Worm (Caenorhabditis elegans) whole organism, young adult: ENCODE measurements around the gene W09G12.9.
A peak's percentile ranks its signal among the peaks of the same experiment; 100 is the strongest.

Source experiments
- B0035.1 ChIP-seq: sonication (generic microtip); optimal IDR thresholded peaks from 2 replicates; lab custom pipeline; 2016; ENCODE audit warnings: missing genetic modification characterization, mild to moderate bottlenecking, missing compliant biosample characterization, missing genotype, missing genetic modification reagents
- B0261.1 ChIP-seq: sonication (generic microtip); optimal IDR thresholded peaks from 2 replicates; lab custom pipeline; 2016; ENCODE audit warnings: mild to moderate bottlenecking, missing genetic modification characterization, moderate library complexity, missing compliant biosample characterization
- B0336.3 ChIP-seq: fragments of 200-800 bp; sonication (Bioruptor generic); IDR thresholded peaks from 2 replicates; pipeline ENCODE4 v1.3.6; 2022; ENCODE audit warnings: missing genetic modification characterization, missing compliant biosample characterization
- C06A6.2 ChIP-seq: fragments of 200-800 bp; sonication (Bioruptor generic); conservative IDR thresholded peaks from 2 replicates; pipeline ENCODE4 v1.3.6; 2022; ENCODE audit warnings: missing genetic modification characterization, missing compliant biosample characterization
- C17E4.6 ChIP-seq: fragments of 200-800 bp; sonication (Bioruptor generic); IDR thresholded peaks from 2 replicates; pipeline ENCODE4 v1.3.6; 2022; ENCODE audit warnings: missing genetic modification reagents, missing genetic modification characterization, missing compliant biosample characterization
- F33H1.4 ChIP-seq: fragments of 200-800 bp; sonication (Bioruptor generic); IDR thresholded peaks from 2 replicates; pipeline ENCODE4 v1.3.6; 2022; ENCODE audit warnings: missing genetic modification reagents, missing genetic modification characterization, missing compliant biosample characterization
- F39B2.1 ChIP-seq: fragments of 200-800 bp; sonication (Bioruptor generic); IDR thresholded peaks from 2 replicates; pipeline ENCODE4 v1.3.6; 2022; ENCODE audit warnings: missing genetic modification reagents, missing genetic modification characterization, missing compliant biosample characterization
- F57A8.1 ChIP-seq: fragments of 200-800 bp; sonication (Bioruptor generic); optimal IDR thresholded peaks from 2 replicates; lab custom pipeline; 2018; ENCODE audit warnings: mild to moderate bottlenecking, missing genetic modification characterization, moderate library complexity, missing compliant biosample characterization
- F57C9.4 ChIP-seq: sonication (generic microtip); optimal IDR thresholded peaks from 2 replicates; lab custom pipeline; 2017; ENCODE audit warnings: mild to moderate bottlenecking, missing genetic modification characterization, missing compliant biosample characterization
- Y53F4B.3 ChIP-seq: fragments of 200-800 bp; sonication (Bioruptor generic); IDR thresholded peaks from 2 replicates; pipeline ENCODE4 v1.3.6; 2022; ENCODE audit warnings: missing genetic modification reagents, missing genetic modification characterization, missing compliant biosample characterization
- atf-7 ChIP-seq: sonication (generic microtip); optimal IDR thresholded peaks from 2 replicates; lab custom pipeline; 2017; ENCODE audit warnings: mild to moderate bottlenecking, missing genetic modification characterization, missing compliant biosample characterization
- attf-3 ChIP-seq: fragments of 200-800 bp; sonication (Bioruptor generic); conservative IDR thresholded peaks from 2 replicates; pipeline ENCODE4 v1.3.6; 2022; ENCODE audit warnings: missing genetic modification reagents, missing genetic modification characterization, missing compliant biosample characterization
- attf-6 ChIP-seq: fragments of 200-800 bp; sonication (Bioruptor generic); IDR thresholded peaks from 2 replicates; pipeline ENCODE4 v1.3.6; 2022; ENCODE audit warnings: missing genetic modification reagents, missing genetic modification characterization, missing compliant biosample characterization
- bed-2 ChIP-seq: fragments of 200-800 bp; sonication (Bioruptor generic); IDR thresholded peaks from 2 replicates; pipeline ENCODE4 v1.3.6; 2022; ENCODE audit warnings: missing genetic modification reagents, missing genetic modification characterization, missing compliant biosample characterization
- ccch-3 ChIP-seq: fragments of 200-800 bp; sonication (Bioruptor generic); optimal IDR thresholded peaks from 2 replicates; lab custom pipeline; 2018; ENCODE audit warnings: mild to moderate bottlenecking, missing genetic modification characterization, missing compliant biosample characterization
- cebp-1 ChIP-seq, 2 experiments: fragments of 200-800 bp in 1 of 2; sonication (Bioruptor generic) in 1 of 2; sonication (generic microtip) in 1 of 2; IDR thresholded peaks in 1 of 2; optimal IDR thresholded peaks in 1 of 2; 2 replicates each; pipeline versions ENCODE4 v1.3.6 to Lab custom; 2017 to 2022; ENCODE audit warnings: missing compliant biosample characterization in 2 of 2, missing genetic modification characterization in 2 of 2, mild to moderate bottlenecking in 1 of 2, missing genetic modification reagents in 1 of 2, moderate library complexity in 1 of 2
- ceh-40 ChIP-seq: fragments of 200-800 bp; sonication (Bioruptor generic); IDR thresholded peaks from 2 replicates; pipeline ENCODE4 v1.3.6; 2022; ENCODE audit warnings: missing genetic modification characterization, missing compliant biosample characterization
- ceh-91 ChIP-seq: fragments of 200-800 bp; sonication (Bioruptor generic); IDR thresholded peaks from 2 replicates; pipeline ENCODE4 v1.3.6; 2022; ENCODE audit warnings: missing genetic modification reagents, missing genetic modification characterization, missing compliant biosample characterization
- die-1 ChIP-seq: sonication (generic microtip); optimal IDR thresholded peaks from 2 replicates; lab custom pipeline; 2016; ENCODE audit warnings: missing genotype, mild to moderate bottlenecking, missing genetic modification characterization, missing compliant biosample characterization
- egl-18 ChIP-seq: fragments of 200-800 bp; sonication (Bioruptor generic); IDR thresholded peaks from 2 replicates; pipeline ENCODE4 v1.3.6; 2022; ENCODE audit warnings: missing genetic modification reagents, missing genetic modification characterization, missing compliant biosample characterization
- fkh-3 ChIP-seq: sonication (generic microtip); optimal IDR thresholded peaks from 2 replicates; lab custom pipeline; 2016; ENCODE audit warnings: mild to moderate bottlenecking, missing genetic modification characterization, missing compliant biosample characterization
- hmg-20 ChIP-seq: fragments of 200-800 bp; sonication (Bioruptor generic); IDR thresholded peaks from 2 replicates; pipeline ENCODE4 v1.3.6; 2022; ENCODE audit warnings: missing genetic modification reagents, missing genetic modification characterization, missing compliant biosample characterization
- hsf-1 ChIP-seq: fragments of 200-800 bp; sonication (Bioruptor generic); IDR thresholded peaks from 2 replicates; pipeline ENCODE4 v1.3.6; 2022; ENCODE audit warnings: missing genetic modification reagents, missing genetic modification characterization, missing compliant biosample characterization
- let-607 ChIP-seq, 2 experiments: fragments of 200-800 bp in 1 of 2; sonication (Bioruptor generic) in 1 of 2; sonication (generic microtip) in 1 of 2; optimal IDR thresholded peaks; 2 replicates each; lab custom pipeline; 2016 to 2018; ENCODE audit warnings: mild to moderate bottlenecking in 2 of 2, missing compliant biosample characterization in 2 of 2, missing genetic modification characterization in 2 of 2, moderate library complexity in 2 of 2, missing genotype in 1 of 2
- lin-40 ChIP-seq: sonication (generic microtip); optimal IDR thresholded peaks from 2 replicates; lab custom pipeline; 2016; ENCODE audit warnings: missing genetic modification characterization, mild to moderate bottlenecking, missing compliant biosample characterization, missing genotype, missing genetic modification reagents
- madf-10 ChIP-seq: sonication (generic microtip); optimal IDR thresholded peaks from 2 replicates; lab custom pipeline; 2016; ENCODE audit warnings: mild to moderate bottlenecking, missing genetic modification characterization, missing compliant biosample characterization
- nfya-1 ChIP-seq: sonication (generic microtip); optimal IDR thresholded peaks from 2 replicates; lab custom pipeline; 2017; ENCODE audit warnings: antibody characterized with exemption, missing compliant biosample characterization, missing genetic modification characterization, borderline replicate concordance; ENCODE audit not compliant: insufficient read depth
- nhr-80 ChIP-seq: sonication (generic microtip); optimal IDR thresholded peaks from 2 replicates; lab custom pipeline; 2016; ENCODE audit warnings: missing genetic modification characterization, missing compliant biosample characterization
- nhr-90 ChIP-seq: sonication (generic microtip); optimal IDR thresholded peaks from 2 replicates; lab custom pipeline; 2016; ENCODE audit warnings: missing genotype, mild to moderate bottlenecking, missing genetic modification characterization, missing compliant biosample characterization
- rcor-1 ChIP-seq: fragments of 200-800 bp; sonication (Bioruptor generic); IDR thresholded peaks from 2 replicates; pipeline ENCODE4 v1.3.6; 2022; ENCODE audit warnings: missing genetic modification reagents, missing genetic modification characterization, missing compliant biosample characterization
- repo-1 ChIP-seq: sonication (generic microtip); optimal IDR thresholded peaks from 2 replicates; lab custom pipeline; 2017; ENCODE audit warnings: mild to moderate bottlenecking, missing genetic modification characterization, missing compliant biosample characterization
- sdz-38 ChIP-seq: sonication (generic microtip); optimal IDR thresholded peaks from 2 replicates; lab custom pipeline; 2016; ENCODE audit warnings: missing genotype, missing genetic modification characterization, missing compliant biosample characterization
- sptf-2 ChIP-seq: fragments of 200-800 bp; sonication (Bioruptor generic); optimal IDR thresholded peaks from 2 replicates; lab custom pipeline; 2018; ENCODE audit warnings: mild to moderate bottlenecking, missing genetic modification characterization, missing compliant biosample characterization
- ztf-18 ChIP-seq: sonication (generic microtip); optimal IDR thresholded peaks from 2 replicates; lab custom pipeline; 2016; ENCODE audit warnings: missing genotype, mild to moderate bottlenecking, missing genetic modification characterization, missing compliant biosample characterization

Gene W09G12.9

ce11 chrIV:1261930-1262329 lies 45.5 kb downstream of the W09G12.9 start:
- TF ChIP-seq attf-3 (GFP tag; lab: Robert Waterston, UW) (no peak), egl-18 (GFP tag; lab: Robert Waterston, UW) (no peak), atf-7 (tag; lab: Kevin White, UChicago) (no peak), F33H1.4 (GFP tag; lab: Robert Waterston, UW) (no peak), nhr-90 (tag; lab: Kevin White, UChicago) (no peak), let-607 (tag; optimal IDR thresholded peaks at IDR 0.05; lab: Kevin White, UChicago) (no peak), ccch-3 (no peak), die-1 (tag; lab: Kevin White, UChicago) (no peak), rcor-1 (GFP tag; lab: Robert Waterston, UW) (no peak), hmg-20 (no peak), Y53F4B.3 (GFP tag; lab: Robert Waterston, UW) (no peak), attf-6 (GFP tag; lab: Robert Waterston, UW) (no peak), hsf-1 (GFP tag; lab: Robert Waterston, UW) (no peak), bed-2 (GFP tag; lab: Robert Waterston, UW) (no peak), madf-10 (tag; lab: Kevin White, UChicago) (no peak), ztf-18 (no peak), B0261.1 (tag; lab: Kevin White, UChicago) (no peak), B0035.1 (tag; lab: Kevin White, UChicago) (no peak), F57C9.4 (tag; lab: Kevin White, UChicago) (no peak), cebp-1 (GFP tag; IDR thresholded peaks at IDR 0.05; lab: Robert Waterston, UW) (no peak), cebp-1 (tag; optimal IDR thresholded peaks at IDR 0.05; lab: Kevin White, UChicago) (no peak)

ce11 chrIV:1264928-1265327 lies 48.5 kb downstream of the W09G12.9 start, which contains the start of gene F38A1.13:
TSS of gene F38A1.13 (plus strand) at chrIV:1265228.
- no peak for TF ChIP-seq repo-1 (tag; lab: Kevin White, UChicago)
- TF ChIP-seq C17E4.6 (GFP tag; lab: Robert Waterston, UW): no peak
- TF ChIP-seq ceh-91 (GFP tag; lab: Robert Waterston, UW): no peak
- no peak for TF ChIP-seq nfya-1 (tag; lab: Kevin White, UChicago)
- TF ChIP-seq rcor-1 (GFP tag; lab: Robert Waterston, UW): no peak
- TF ChIP-seq C06A6.2: no peak
- TF ChIP-seq ceh-40 (GFP tag; lab: Robert Waterston, UW): no peak
- TF ChIP-seq sdz-38 (tag; lab: Kevin White, UChicago): no peak
- no peak for TF ChIP-seq nhr-90 (tag; lab: Kevin White, UChicago)
- no peak for TF ChIP-seq Y53F4B.3 (GFP tag; lab: Robert Waterston, UW)
- TF ChIP-seq fkh-3: no peak
- TF ChIP-seq F57C9.4 (tag; lab: Kevin White, UChicago): no peak
- TF ChIP-seq lin-40 (tag; lab: Kevin White, UChicago): no peak
- TF ChIP-seq egl-18 (GFP tag; lab: Robert Waterston, UW): no peak
- no peak for TF ChIP-seq sptf-2 (GFP tag; lab: Kevin White, UChicago)

- TF ChIP-seq F57A8.1 (no peak), B0336.3 (GFP tag; lab: Robert Waterston, UW) (no peak), hmg-20 (no peak), F39B2.1 (GFP tag; lab: Robert Waterston, UW) (no peak), let-607 (tag; optimal IDR thresholded peaks at IDR 0.05; lab: Kevin White, UChicago) (no peak), nhr-80 (peak; percentile 82)
Observed at ce11 chrIV:1266138-1266537, 49.7 kb downstream of the W09G12.9 start.
